Worm (Caenorhabditis elegans) whole organism, L4/young adult: Measurements from ENCODE around the gene hnd-1.

Experiments used
- dao-5 ChIP-seq: sonication (generic microtip); optimal IDR thresholded peaks from 2 replicates; lab custom pipeline; 2016; ENCODE audit warnings: missing genotype, missing genetic modification characterization, moderate library complexity, missing compliant biosample characterization
- him-1 ChIP-seq: sonication (generic microtip); optimal IDR thresholded peaks from 2 replicates; lab custom pipeline; 2016; ENCODE audit warnings: missing genotype, missing genetic modification reagents, missing genetic modification characterization, missing compliant biosample characterization

ce11 chrX:11693092-11693491 is 8.7 kb downstream of the hnd-1 start, which contains the start of gene smcl-1:
- TF ChIP-seq him-1 (tag; lab: Kevin White, UChicago) (no peak), dao-5 (tag; lab: Kevin White, UChicago) (no peak)
